Fruit fly (Drosophila melanogaster) whole organism, embryonic: ENCODE results near the gene mdu.
A peak's percentile ranks its signal among the peaks of the same experiment; 100 is the strongest.

ENCODE experiments used
- CG11398 ChIP-seq: fragments of 200-800 bp; sonication (Bioruptor generic); optimal IDR thresholded peaks from 2 replicates; lab custom pipeline; 2016; ENCODE audit warnings: missing biosample characterization, missing genetic modification characterization
- CG12071 ChIP-seq: fragments of 200-800 bp; sonication (Bioruptor generic); optimal IDR thresholded peaks from 3 replicates; lab custom pipeline; 2018; ENCODE audit warnings: missing biosample characterization, mild to moderate bottlenecking, missing genetic modification characterization
- CG12391 ChIP-seq: fragments of 200-800 bp; sonication (Bioruptor generic); optimal IDR thresholded peaks from 3 replicates; lab custom pipeline; 2018; ENCODE audit warnings: missing biosample characterization, mild to moderate bottlenecking, missing genetic modification characterization, moderate library complexity
- CG18262 ChIP-seq: fragments of 200-800 bp; optimal IDR thresholded peaks from 3 replicates; lab custom pipeline; 2019; ENCODE audit warnings: missing biosample characterization, mild to moderate bottlenecking, missing genetic modification characterization, moderate library complexity
- CG2129 ChIP-seq: fragments of 200-800 bp; sonication (Bioruptor generic); IDR thresholded peaks from 2 replicates; pipeline ENCODE4 v1.3.6; 2022; ENCODE audit warnings: missing biosample characterization, missing genetic modification characterization; ENCODE audit not compliant: partially characterized antibody
- CG31365 ChIP-seq: fragments of 200-800 bp; sonication (Bioruptor generic); optimal IDR thresholded peaks from 2 replicates; lab custom pipeline; 2018; ENCODE audit warnings: missing biosample characterization, mild to moderate bottlenecking, missing genetic modification characterization
- CG5180 ChIP-seq: fragments of 200-800 bp; sonication (Bioruptor generic); optimal IDR thresholded peaks from 3 replicates; lab custom pipeline; 2017; ENCODE audit warnings: missing biosample characterization, missing genetic modification characterization, mild to moderate bottlenecking, moderate library complexity, missing genetic modification reagents
- CG5245 ChIP-seq: fragments of 200-800 bp; sonication (Bioruptor generic); optimal IDR thresholded peaks from 3 replicates; lab custom pipeline; 2016; ENCODE audit warnings: missing biosample characterization, missing genetic modification characterization
- CG5953 ChIP-seq: fragments of 200-800 bp; sonication (Bioruptor generic); IDR thresholded peaks from 2 replicates; pipeline ENCODE4 v1.3.6; 2022; ENCODE audit warnings: missing biosample characterization, missing genetic modification characterization
- CG6254 ChIP-seq: fragments of 200-800 bp; sonication (Bioruptor generic); optimal IDR thresholded peaks from 3 replicates; lab custom pipeline; 2017; ENCODE audit warnings: mild to moderate bottlenecking, missing biosample characterization, missing genetic modification reagents, missing genetic modification characterization
- CG6689 ChIP-seq: fragments of 200-800 bp; sonication (Bioruptor generic); IDR thresholded peaks from 2 replicates; pipeline ENCODE4 v1.3.6; 2022; ENCODE audit warnings: missing biosample characterization, missing genetic modification characterization
- CG7745 ChIP-seq: fragments of 200-800 bp; sonication (Bioruptor generic); optimal IDR thresholded peaks from 2 replicates; lab custom pipeline; 2018; ENCODE audit warnings: missing biosample characterization, mild to moderate bottlenecking, missing genetic modification characterization, moderate library complexity
- CG8944 ChIP-seq: fragments of 200-800 bp; sonication (Bioruptor generic); optimal IDR thresholded peaks from 3 replicates; lab custom pipeline; 2016; ENCODE audit warnings: missing biosample characterization, missing genetic modification characterization
- CG9609 ChIP-seq: fragments of 200-800 bp; sonication (Bioruptor generic); optimal IDR thresholded peaks from 3 replicates; lab custom pipeline; 2016; ENCODE audit warnings: missing biosample characterization, missing genetic modification characterization
- ERR ChIP-seq: fragments of 200-800 bp; sonication (Bioruptor generic); optimal IDR thresholded peaks from 2 replicates; lab custom pipeline; 2016; ENCODE audit warnings: missing biosample characterization, missing genetic modification characterization
- Ets65A ChIP-seq: fragments of 200-800 bp; sonication (Bioruptor generic); peaks from one replicate; lab custom pipeline; 2016; ENCODE audit warnings: missing biosample characterization, missing genetic modification characterization
- Lim3 ChIP-seq: fragments of 200-800 bp; sonication (Bioruptor generic); IDR thresholded peaks from 2 replicates; pipeline ENCODE4 v1.3.6; 2022; ENCODE audit warnings: missing biosample characterization, missing genetic modification characterization
- NFAT ChIP-seq: fragments of 200-800 bp; sonication (Bioruptor generic); IDR thresholded peaks from 2 replicates; pipeline ENCODE4 v1.3.6; 2022; ENCODE audit warnings: missing biosample characterization, missing genetic modification characterization
- PHDP ChIP-seq: fragments of 200-800 bp; sonication (Bioruptor generic); optimal IDR thresholded peaks from 3 replicates; lab custom pipeline; 2018; ENCODE audit warnings: missing biosample characterization, mild to moderate bottlenecking, missing genetic modification characterization, moderate library complexity
- Ravus ChIP-seq: fragments of 200-800 bp; sonication (Bioruptor generic); IDR thresholded peaks from 2 replicates; pipeline ENCODE4 v1.3.6; 2022; ENCODE audit warnings: missing biosample characterization, missing genetic modification characterization
- TFAM ChIP-seq: fragments of 200-800 bp; sonication (Bioruptor generic); optimal IDR thresholded peaks from 2 replicates; lab custom pipeline; 2017; ENCODE audit warnings: missing biosample characterization, missing genetic modification characterization, inconsistent platforms
- Taf1 ChIP-seq: fragments of 200-800 bp; sonication (Bioruptor generic); IDR thresholded peaks from 2 replicates; pipeline ENCODE4 v1.3.6; 2022; ENCODE audit warnings: missing biosample characterization, missing genetic modification characterization
- Trl ChIP-seq, 3 experiments: fragments of >200 bp in 2 of 3; fragments of 200-800 bp in 1 of 3; sonication (Bioruptor generic) in 1 of 3; optimal IDR thresholded peaks; 2 replicates in 1 of 3; 3 replicates in 2 of 3; lab custom pipeline; 2016 to 2017; ENCODE audit warnings: missing biosample characterization in 1 of 3, missing genetic modification characterization in 1 of 3
- Xrp1 ChIP-seq: fragments of 200-800 bp; sonication (Bioruptor generic); IDR thresholded peaks from 2 replicates; pipeline ENCODE4 v1.3.6; 2022; ENCODE audit warnings: missing biosample characterization, missing genetic modification characterization
- aop ChIP-seq: fragments of 200-800 bp; sonication (Bioruptor generic); IDR thresholded peaks from 2 replicates; pipeline ENCODE4 v1.3.6; 2022; ENCODE audit warnings: missing biosample characterization, missing genetic modification characterization
- bcd ChIP-seq: fragments of 200-800 bp; sonication (Bioruptor generic); optimal IDR thresholded peaks from 2 replicates; lab custom pipeline; 2017; ENCODE audit warnings: missing biosample characterization, mild to moderate bottlenecking, missing genetic modification characterization
- crp ChIP-seq, 2 experiments: fragments of 200-800 bp; sonication (Bioruptor generic); optimal IDR thresholded peaks; 2 replicates in 1 of 2; 3 replicates in 1 of 2; lab custom pipeline; 2017; ENCODE audit warnings: missing biosample characterization in 2 of 2, missing genetic modification characterization in 2 of 2, mild to moderate bottlenecking in 1 of 2, moderate library complexity in 1 of 2
- da ChIP-seq: fragments of 200-800 bp; sonication (Bioruptor generic); optimal IDR thresholded peaks from 2 replicates; lab custom pipeline; 2016; ENCODE audit warnings: missing biosample characterization, missing genetic modification characterization
- danr ChIP-seq: fragments of 200-800 bp; sonication (Bioruptor generic); IDR thresholded peaks from 2 replicates; pipeline ENCODE4 v1.3.6; 2022; ENCODE audit warnings: missing biosample characterization, missing genetic modification characterization
- disco-r ChIP-seq: fragments of 200-800 bp; sonication (Bioruptor generic); optimal IDR thresholded peaks from 2 replicates; lab custom pipeline; 2016; ENCODE audit warnings: missing biosample characterization, missing genetic modification characterization
- exex ChIP-seq: fragments of 200-800 bp; sonication (Bioruptor generic); optimal IDR thresholded peaks from 4 replicates; lab custom pipeline; 2018; ENCODE audit warnings: missing biosample characterization, mild to moderate bottlenecking, missing genetic modification characterization, moderate library complexity
- fd96Cb ChIP-seq: fragments of 200-800 bp; sonication (Bioruptor generic); optimal IDR thresholded peaks from 2 replicates; lab custom pipeline; 2018; ENCODE audit warnings: missing biosample characterization, mild to moderate bottlenecking, missing genetic modification characterization, moderate library complexity
- gce ChIP-seq: fragments of 200-800 bp; sonication (Bioruptor generic); IDR thresholded peaks from 3 replicates; pipeline ENCODE4 v1.3.6; 2022; ENCODE audit warnings: missing biosample characterization, missing genetic modification characterization
- gfzf ChIP-seq: fragments of 200-800 bp; sonication (Bioruptor generic); optimal IDR thresholded peaks from 2 replicates; lab custom pipeline; 2016; ENCODE audit warnings: missing biosample characterization, mild to moderate bottlenecking, missing genetic modification characterization, moderate library complexity
- ind ChIP-seq: fragments of 200-800 bp; sonication (Bioruptor generic); optimal IDR thresholded peaks from 3 replicates; lab custom pipeline; 2016; ENCODE audit warnings: missing biosample characterization, missing genetic modification characterization
- insv ChIP-seq, 2 experiments: fragments of 200-800 bp; sonication (Bioruptor generic); optimal IDR thresholded peaks; 3 replicates each; lab custom pipeline; 2016 to 2018; ENCODE audit warnings: missing biosample characterization in 2 of 2, missing genetic modification characterization in 2 of 2
- kni ChIP-seq: fragments of 200-800 bp; sonication (Bioruptor generic); optimal IDR thresholded peaks from 3 replicates; lab custom pipeline; 2017; ENCODE audit warnings: mild to moderate bottlenecking, missing biosample characterization, missing genetic modification reagents, missing genetic modification characterization
- lmd ChIP-seq: fragments of 200-800 bp; sonication (Bioruptor generic); IDR thresholded peaks from 2 replicates; pipeline ENCODE4 v1.3.6; 2022; ENCODE audit warnings: missing biosample characterization, missing genetic modification characterization
- lola ChIP-seq, 3 experiments: fragments of >200 bp in 2 of 3; fragments of 200-800 bp in 1 of 3; sonication (Bioruptor generic) in 1 of 3; optimal IDR thresholded peaks; 2 replicates each; lab custom pipeline; 2017 to 2019; ENCODE audit warnings: missing biosample characterization in 3 of 3, missing genetic modification characterization in 3 of 3, mild to moderate bottlenecking in 1 of 3, moderate library complexity in 1 of 3
- mld ChIP-seq: fragments of 200-800 bp; sonication (Bioruptor generic); IDR thresholded peaks from 3 replicates; pipeline ENCODE4 v1.3.6; 2022; ENCODE audit warnings: missing biosample characterization, missing genetic modification characterization; ENCODE audit not compliant: partially characterized antibody
- oc ChIP-seq: fragments of 200-800 bp; sonication (Bioruptor generic); optimal IDR thresholded peaks from 2 replicates; lab custom pipeline; 2018; ENCODE audit warnings: missing biosample characterization, mild to moderate bottlenecking, missing genetic modification characterization, moderate library complexity
- rib ChIP-seq: fragments of 200-800 bp; sonication (Bioruptor generic); IDR thresholded peaks from 2 replicates; pipeline ENCODE4 v1.3.6; 2022; ENCODE audit warnings: missing biosample characterization, missing genetic modification characterization
- sd ChIP-seq: fragments of 200-800 bp; sonication (Bioruptor generic); optimal IDR thresholded peaks from 3 replicates; lab custom pipeline; 2018; ENCODE audit warnings: missing biosample characterization, mild to moderate bottlenecking, missing genetic modification characterization, moderate library complexity
- seq ChIP-seq: fragments of 200-800 bp; sonication (Bioruptor generic); IDR thresholded peaks from 2 replicates; pipeline ENCODE4 v1.3.6; 2022; ENCODE audit warnings: missing biosample characterization, missing genetic modification characterization
- shn ChIP-seq: fragments of 200-800 bp; sonication (Bioruptor generic); optimal IDR thresholded peaks from 3 replicates; lab custom pipeline; 2016; ENCODE audit warnings: missing biosample characterization, missing genetic modification characterization
- slbo ChIP-seq: fragments of 200-800 bp; sonication (Bioruptor generic); IDR thresholded peaks from 2 replicates; pipeline ENCODE4 v1.3.6; 2022; ENCODE audit warnings: missing biosample characterization, missing genetic modification characterization
- slou ChIP-seq: fragments of 200-800 bp; sonication (Bioruptor generic); optimal IDR thresholded peaks from 3 replicates; lab custom pipeline; 2016; ENCODE audit warnings: missing biosample characterization, missing genetic modification characterization
- vvl ChIP-seq: fragments of 200-800 bp; sonication (Bioruptor generic); IDR thresholded peaks from 2 replicates; pipeline ENCODE4 v1.3.6; 2022; ENCODE audit warnings: missing biosample characterization, missing genetic modification characterization
- yki ChIP-seq: fragments of >200 bp; optimal IDR thresholded peaks from 3 replicates; lab custom pipeline; 2018

Gene mdu

DNA sequence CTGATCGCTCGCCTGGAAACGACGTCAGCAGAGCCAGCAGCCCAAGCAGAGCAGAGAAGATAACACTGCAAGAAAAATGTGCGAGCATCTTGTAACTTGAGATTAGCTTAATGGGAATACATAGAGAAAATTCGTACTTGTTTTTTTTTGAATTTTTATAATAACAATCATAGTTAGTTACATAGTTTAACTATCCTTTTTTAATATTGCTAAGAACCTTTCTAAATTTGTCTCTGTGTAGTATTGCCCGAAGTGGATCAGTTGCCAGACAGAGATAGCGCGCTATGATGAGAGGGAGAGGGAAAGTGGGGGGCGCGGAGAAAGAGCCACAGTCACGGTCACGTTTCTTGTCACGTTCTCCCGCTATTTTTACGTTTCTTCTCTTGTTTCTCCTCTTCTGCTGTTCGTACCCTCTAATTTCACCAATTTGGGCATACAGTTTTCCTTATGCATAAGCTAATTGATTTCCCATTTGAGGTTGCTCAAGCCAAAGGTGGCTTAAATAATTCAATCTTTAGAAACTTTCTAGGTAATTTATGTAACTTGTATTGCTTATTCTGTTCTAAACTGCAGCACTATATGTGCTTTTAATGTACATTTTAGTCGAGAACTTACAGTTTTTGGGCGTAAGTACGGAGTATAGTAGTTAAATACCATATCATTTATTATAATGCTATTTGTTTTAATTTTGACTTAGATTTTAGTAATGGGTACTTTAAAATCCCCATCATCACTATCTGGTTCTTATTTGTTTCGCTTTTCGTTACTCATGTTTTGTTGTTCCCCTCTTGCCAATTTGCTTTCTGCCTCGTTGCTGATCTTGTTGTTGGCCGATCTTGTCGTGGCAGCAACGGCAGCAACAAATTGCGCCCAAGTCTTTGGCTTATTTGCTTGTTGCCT, 14.0 kb downstream of the mdu start (continued):
- TF ChIP-seq lola (GFP tag; optimal IDR thresholded peaks at IDR 0.05; lab: Kevin White, UChicago) (peak in 1 of 3 experiments; percentile 84), CG5180 (GFP tag; lab: Kevin White, UChicago) (peak; percentile 28), crp (GFP tag; optimal IDR thresholded peaks at IDR 0.05; lab: Kevin White, UChicago) (no peak), Lim3 (GFP tag; lab: Robert Waterston, UW) (no peak), ind (GFP tag; lab: Kevin White, UChicago) (peak; percentile 78), fd96Cb (tag; lab: Kevin White, UChicago) (peak; percentile 87), danr (GFP tag; lab: Robert Waterston, UW) (peak; percentile 63), Taf1 (GFP tag; lab: Robert Waterston, UW) (peak; percentile 15; the same call in 1 of the 2 replicates), CG9609 (GFP tag; lab: Kevin White, UChicago) (peak; percentile 55), CG18262 (peak; percentile 81), slbo (GFP tag; lab: Robert Waterston, UW) (peak; percentile 79), rib (no peak), Xrp1 (GFP tag; lab: Robert Waterston, UW) (peak; percentile 91), bcd (peak; percentile 69), kni (GFP tag; lab: Kevin White, UChicago) (peak; percentile 44), disco-r (GFP tag; lab: Kevin White, UChicago) (no peak), PHDP (peak; percentile 84), Ets65A (peak; percentile 84), CG8944 (GFP tag; lab: Kevin White, UChicago) (peak; percentile 54), gce (GFP tag; lab: Robert Waterston, UW) (peak; percentile 47; the same call in 1 of the 3 replicates), oc (peak; percentile 84), aop (no peak), CG6689 (GFP tag; lab: Robert Waterston, UW) (peak; percentile 68), exex (peak; percentile 1), CG11398 (GFP tag; lab: Kevin White, UChicago) (peak; percentile 22), vvl (GFP tag; lab: Robert Waterston, UW) (peak; percentile 84), mld (no peak), yki (lab: Kevin White, UChicago) (no peak), CG5245 (GFP tag; lab: Kevin White, UChicago) (peak; percentile 80), CG2129 (GFP tag; lab: Robert Waterston, UW) (no peak), Trl (optimal IDR thresholded peaks at IDR 0.05; lab: Kevin White, UChicago) (no peak), Trl (GFP tag; optimal IDR thresholded peaks at IDR 0.05; lab: Kevin White, UChicago) (peak; percentile 72), sd (tag; lab: Kevin White, UChicago) (peak; percentile 12), gfzf (GFP tag; lab: Kevin White, UChicago) (no peak), slou (peak; percentile 34), CG7745 (tag; lab: Kevin White, UChicago) (no peak), lmd (GFP tag; lab: Robert Waterston, UW) (peak; percentile 76), Ravus (no peak; the same call in 1 of the 2 replicates), NFAT (GFP tag; lab: Robert Waterston, UW) (no peak), da (GFP tag; lab: Kevin White, UChicago) (peak; percentile 33), seq (peak; percentile 58), CG12071 (peak; percentile 45), ERR (peak; percentile 52), CG5953 (GFP tag; lab: Robert Waterston, UW) (no peak), shn (GFP tag; lab: Kevin White, UChicago) (no peak), insv (GFP tag; optimal IDR thresholded peaks at IDR 0.05; lab: Kevin White, UChicago) (no peak), CG12391 (tag; lab: Kevin White, UChicago) (peak; percentile 87), TFAM (GFP tag; lab: Kevin White, UChicago) (peak; percentile 18), CG31365 (peak; percentile 12), CG6254 (GFP tag; lab: Kevin White, UChicago) (peak; percentile 76)
